Fruit fly (Drosophila melanogaster) whole organism, embryonic: ENCODE results near the gene jim.

Source experiments
- Ada2b ChIP-seq: fragments of 200-800 bp; sonication (Bioruptor generic); IDR thresholded peaks from 2 replicates; pipeline ENCODE4 v1.3.6; 2022; ENCODE audit warnings: missing biosample characterization, missing genetic modification characterization
- Adf1 ChIP-seq: fragments of 200-800 bp; sonication (Bioruptor generic); IDR thresholded peaks from 2 replicates; pipeline ENCODE4 v1.3.6; 2022; ENCODE audit warnings: missing biosample characterization, missing genetic modification characterization
- Bdp1 ChIP-seq: fragments of 200-800 bp; sonication (Bioruptor generic); optimal IDR thresholded peaks from 3 replicates; lab custom pipeline; 2016; ENCODE audit warnings: missing biosample characterization, missing genetic modification characterization
- CG10209 ChIP-seq: fragments of 200-800 bp; sonication (Bioruptor generic); optimal IDR thresholded peaks from 3 replicates; lab custom pipeline; 2017; ENCODE audit warnings: missing biosample characterization, mild to moderate bottlenecking, missing genetic modification characterization, missing genetic modification reagents
- CG10267 ChIP-seq: fragments of 200-800 bp; sonication (Bioruptor generic); optimal IDR thresholded peaks from 2 replicates; lab custom pipeline; 2018; ENCODE audit warnings: missing biosample characterization, mild to moderate bottlenecking, missing genetic modification characterization, moderate library complexity
- CG10366 ChIP-seq: fragments of 200-800 bp; sonication (Bioruptor generic); IDR thresholded peaks from 2 replicates; pipeline ENCODE4 v1.3.6; 2022; ENCODE audit warnings: missing biosample characterization, missing genetic modification characterization
- CG11093 ChIP-seq: fragments of 200-800 bp; sonication (Bioruptor generic); IDR thresholded peaks from 3 replicates; pipeline ENCODE4 v1.3.6; 2022; ENCODE audit warnings: missing biosample characterization, missing genetic modification characterization
- CG12299 ChIP-seq: fragments of 200-800 bp; sonication (Bioruptor generic); optimal IDR thresholded peaks from 2 replicates; lab custom pipeline; 2018; ENCODE audit warnings: missing biosample characterization, mild to moderate bottlenecking, missing genetic modification characterization
- CG14050 ChIP-seq: fragments of 200-800 bp; sonication (Bioruptor generic); IDR thresholded peaks from 3 replicates; pipeline ENCODE4 v1.3.6; 2022; ENCODE audit warnings: missing biosample characterization, missing genetic modification characterization
- CG1647 ChIP-seq: fragments of 200-800 bp; sonication (Bioruptor generic); optimal IDR thresholded peaks from 3 replicates; lab custom pipeline; 2016; ENCODE audit warnings: missing biosample characterization, missing genetic modification characterization
- CG16779 ChIP-seq: fragments of 200-800 bp; sonication (Bioruptor generic); IDR thresholded peaks from 2 replicates; pipeline ENCODE4 v1.3.6; 2022; ENCODE audit warnings: missing biosample characterization, missing genetic modification characterization
- CG16815 ChIP-seq: fragments of 200-800 bp; sonication (Bioruptor generic); optimal IDR thresholded peaks from 3 replicates; lab custom pipeline; 2017; ENCODE audit warnings: missing biosample characterization, mild to moderate bottlenecking, missing genetic modification characterization
- CG17186 ChIP-seq: fragments of 200-800 bp; sonication (Bioruptor generic); optimal IDR thresholded peaks from 3 replicates; lab custom pipeline; 2017; ENCODE audit warnings: missing biosample characterization, missing genetic modification reagents, missing genetic modification characterization
- CG1792 ChIP-seq: fragments of 200-800 bp; sonication (Bioruptor generic); optimal IDR thresholded peaks from 2 replicates; lab custom pipeline; 2016; ENCODE audit warnings: missing biosample characterization, missing genetic modification characterization
- CG2202 ChIP-seq: fragments of 200-800 bp; sonication (Bioruptor generic); optimal IDR thresholded peaks from 2 replicates; lab custom pipeline; 2018; ENCODE audit warnings: missing biosample characterization, mild to moderate bottlenecking, missing genetic modification characterization
- CG31388 ChIP-seq: fragments of 200-800 bp; sonication (Bioruptor generic); optimal IDR thresholded peaks from 2 replicates; lab custom pipeline; 2016; ENCODE audit warnings: missing biosample characterization, missing genetic modification characterization
- CG4328 ChIP-seq: fragments of 200-800 bp; sonication (Bioruptor generic); optimal IDR thresholded peaks from 3 replicates; lab custom pipeline; 2017; ENCODE audit warnings: missing biosample characterization, missing genetic modification reagents, missing genetic modification characterization
- CG6175 ChIP-seq: fragments of 200-800 bp; sonication (Bioruptor generic); IDR thresholded peaks from 3 replicates; pipeline ENCODE4 v1.3.6; 2022; ENCODE audit warnings: missing biosample characterization, missing genetic modification characterization
- CG7786 ChIP-seq: fragments of 200-800 bp; sonication (Bioruptor generic); optimal IDR thresholded peaks from 2 replicates; lab custom pipeline; 2016; ENCODE audit warnings: missing biosample characterization, missing genetic modification characterization
- CG7963 ChIP-seq: fragments of 200-800 bp; sonication (Bioruptor generic); IDR thresholded peaks from 3 replicates; pipeline ENCODE4 v1.3.6; 2022; ENCODE audit warnings: missing biosample characterization, missing genetic modification characterization; ENCODE audit not compliant: partially characterized antibody
- CG9437 ChIP-seq: fragments of 200-800 bp; sonication (Bioruptor generic); optimal IDR thresholded peaks from 2 replicates; lab custom pipeline; 2018; ENCODE audit warnings: missing biosample characterization, mild to moderate bottlenecking, missing genetic modification characterization
- E2f2 ChIP-seq: fragments of 200-800 bp; sonication (Bioruptor generic); IDR thresholded peaks from 2 replicates; pipeline ENCODE4 v1.3.6; 2022; ENCODE audit warnings: missing biosample characterization, missing genetic modification characterization
- Eip74EF ChIP-seq, 2 experiments: fragments of 200-800 bp in 1 of 2; fragments of >200 bp in 1 of 2; sonication (Bioruptor generic) in 1 of 2; optimal IDR thresholded peaks; 2 replicates each; lab custom pipeline; 2017 to 2019; ENCODE audit warnings: missing biosample characterization in 2 of 2, missing genetic modification characterization in 2 of 2, mild to moderate bottlenecking in 1 of 2, moderate library complexity in 1 of 2
- Elba2 ChIP-seq: fragments of 200-800 bp; sonication (Bioruptor generic); optimal IDR thresholded peaks from 3 replicates; lab custom pipeline; 2016; ENCODE audit warnings: missing biosample characterization, missing genetic modification characterization
- H15 ChIP-seq: fragments of 200-800 bp; sonication (Bioruptor generic); IDR thresholded peaks from 3 replicates; pipeline ENCODE4 v1.3.6; 2022; ENCODE audit warnings: missing biosample characterization, missing genetic modification characterization
- Hmr ChIP-seq: fragments of 200-800 bp; sonication (Bioruptor generic); optimal IDR thresholded peaks from 3 replicates; lab custom pipeline; 2017; ENCODE audit warnings: mild to moderate bottlenecking, missing biosample characterization, missing genetic modification reagents, missing genetic modification characterization
- MBD-R2 ChIP-seq: fragments of 200-800 bp; sonication (Bioruptor generic); IDR thresholded peaks from 2 replicates; pipeline ENCODE4 v1.3.6; 2022; ENCODE audit warnings: missing biosample characterization, missing genetic modification characterization
- MTF-1 ChIP-seq: fragments of 200-800 bp; sonication (Bioruptor generic); optimal IDR thresholded peaks from 2 replicates; lab custom pipeline; 2018; ENCODE audit warnings: missing biosample characterization, mild to moderate bottlenecking, missing genetic modification characterization, borderline replicate concordance
- Mad ChIP-seq: fragments of 200-800 bp; sonication (Bioruptor generic); optimal IDR thresholded peaks from 2 replicates; lab custom pipeline; 2016; ENCODE audit warnings: missing biosample characterization, missing genetic modification characterization
- Med ChIP-seq: fragments of 200-800 bp; sonication (Bioruptor generic); peaks from one replicate; lab custom pipeline; 2016; ENCODE audit warnings: missing biosample characterization, missing genetic modification characterization, mild to moderate bottlenecking, inconsistent platforms, moderate library complexity
- Sox100B ChIP-seq: fragments of 200-800 bp; sonication (Bioruptor generic); optimal IDR thresholded peaks from 3 replicates; lab custom pipeline; 2018; ENCODE audit warnings: missing biosample characterization, mild to moderate bottlenecking, missing genetic modification characterization
- Stat92E ChIP-seq, 3 experiments: fragments of >200 bp in 2 of 3; fragments of 200-800 bp in 1 of 3; sonication (Bioruptor generic) in 1 of 3; optimal IDR thresholded peaks; 2 replicates each; lab custom pipeline; 2017 to 2019; ENCODE audit warnings: missing biosample characterization in 3 of 3, missing genetic modification characterization in 3 of 3, mild to moderate bottlenecking in 1 of 3, moderate library complexity in 1 of 3
- Trl ChIP-seq, 3 experiments: fragments of >200 bp in 2 of 3; fragments of 200-800 bp in 1 of 3; sonication (Bioruptor generic) in 1 of 3; optimal IDR thresholded peaks; 2 replicates in 1 of 3; 3 replicates in 2 of 3; lab custom pipeline; 2016 to 2017; ENCODE audit warnings: missing biosample characterization in 1 of 3, missing genetic modification characterization in 1 of 3
- aop ChIP-seq: fragments of 200-800 bp; sonication (Bioruptor generic); IDR thresholded peaks from 2 replicates; pipeline ENCODE4 v1.3.6; 2022; ENCODE audit warnings: missing biosample characterization, missing genetic modification characterization
- bcd ChIP-seq: fragments of 200-800 bp; sonication (Bioruptor generic); optimal IDR thresholded peaks from 2 replicates; lab custom pipeline; 2017; ENCODE audit warnings: missing biosample characterization, mild to moderate bottlenecking, missing genetic modification characterization
- caup ChIP-seq: fragments of 200-800 bp; sonication (Bioruptor generic); optimal IDR thresholded peaks from 3 replicates; lab custom pipeline; 2017; ENCODE audit warnings: missing biosample characterization, mild to moderate bottlenecking, missing genetic modification characterization, moderate library complexity; ENCODE audit not compliant: severe bottlenecking
- cg ChIP-seq: fragments of 200-800 bp; sonication (Bioruptor generic); optimal IDR thresholded peaks from 3 replicates; lab custom pipeline; 2019; ENCODE audit warnings: missing biosample characterization, mild to moderate bottlenecking, missing genetic modification characterization, moderate library complexity
- exex ChIP-seq: fragments of 200-800 bp; sonication (Bioruptor generic); optimal IDR thresholded peaks from 4 replicates; lab custom pipeline; 2018; ENCODE audit warnings: missing biosample characterization, mild to moderate bottlenecking, missing genetic modification characterization, moderate library complexity
- eyg ChIP-seq: fragments of 200-800 bp; sonication (Bioruptor generic); optimal IDR thresholded peaks from 3 replicates; lab custom pipeline; 2016; ENCODE audit warnings: missing biosample characterization, missing genetic modification characterization
- gsb-n ChIP-seq: fragments of 200-800 bp; sonication (Bioruptor generic); optimal IDR thresholded peaks from 3 replicates; lab custom pipeline; 2018; ENCODE audit warnings: missing biosample characterization, mild to moderate bottlenecking, missing genetic modification characterization
- her ChIP-seq: fragments of 200-800 bp; sonication (Bioruptor generic); optimal IDR thresholded peaks from 2 replicates; lab custom pipeline; 2016; ENCODE audit warnings: missing biosample characterization, missing genetic modification characterization
- jing ChIP-seq: fragments of 200-800 bp; sonication (Bioruptor generic); optimal IDR thresholded peaks from 2 replicates; lab custom pipeline; 2018; ENCODE audit warnings: missing biosample characterization, mild to moderate bottlenecking, missing genetic modification characterization
- ken ChIP-seq: fragments of 200-800 bp; sonication (Bioruptor generic); IDR thresholded peaks from 3 replicates; pipeline ENCODE4 v1.3.6; 2022; ENCODE audit warnings: missing biosample characterization, missing genetic modification characterization
- nau ChIP-seq: fragments of 200-800 bp; sonication (Bioruptor generic); optimal IDR thresholded peaks from 3 replicates; lab custom pipeline; 2017; ENCODE audit warnings: missing biosample characterization, mild to moderate bottlenecking, missing genetic modification characterization, missing genetic modification reagents
- pnt ChIP-seq: fragments of 200-800 bp; sonication (Bioruptor generic); optimal IDR thresholded peaks from 3 replicates; lab custom pipeline; 2016; ENCODE audit warnings: missing biosample characterization, missing genetic modification characterization
- psq ChIP-seq: fragments of 200-800 bp; sonication (Bioruptor generic); optimal IDR thresholded peaks from 2 replicates; lab custom pipeline; 2017; ENCODE audit warnings: missing biosample characterization, missing genetic modification characterization
- sc ChIP-seq, 3 experiments: fragments of >200 bp in 2 of 3; fragments of 200-800 bp in 1 of 3; sonication (Bioruptor generic) in 1 of 3; optimal IDR thresholded peaks; 2 replicates in 2 of 3; 3 replicates in 1 of 3; lab custom pipeline; 2017; ENCODE audit warnings: mild to moderate bottlenecking in 1 of 3, missing biosample characterization in 1 of 3, missing genetic modification characterization in 1 of 3, missing genetic modification reagents in 1 of 3
- ssp ChIP-seq: fragments of 200-800 bp; sonication (Bioruptor generic); IDR thresholded peaks from 2 replicates; pipeline ENCODE4 v1.3.6; 2022; ENCODE audit warnings: missing biosample characterization, missing genetic modification characterization

jim gene

DNA sequence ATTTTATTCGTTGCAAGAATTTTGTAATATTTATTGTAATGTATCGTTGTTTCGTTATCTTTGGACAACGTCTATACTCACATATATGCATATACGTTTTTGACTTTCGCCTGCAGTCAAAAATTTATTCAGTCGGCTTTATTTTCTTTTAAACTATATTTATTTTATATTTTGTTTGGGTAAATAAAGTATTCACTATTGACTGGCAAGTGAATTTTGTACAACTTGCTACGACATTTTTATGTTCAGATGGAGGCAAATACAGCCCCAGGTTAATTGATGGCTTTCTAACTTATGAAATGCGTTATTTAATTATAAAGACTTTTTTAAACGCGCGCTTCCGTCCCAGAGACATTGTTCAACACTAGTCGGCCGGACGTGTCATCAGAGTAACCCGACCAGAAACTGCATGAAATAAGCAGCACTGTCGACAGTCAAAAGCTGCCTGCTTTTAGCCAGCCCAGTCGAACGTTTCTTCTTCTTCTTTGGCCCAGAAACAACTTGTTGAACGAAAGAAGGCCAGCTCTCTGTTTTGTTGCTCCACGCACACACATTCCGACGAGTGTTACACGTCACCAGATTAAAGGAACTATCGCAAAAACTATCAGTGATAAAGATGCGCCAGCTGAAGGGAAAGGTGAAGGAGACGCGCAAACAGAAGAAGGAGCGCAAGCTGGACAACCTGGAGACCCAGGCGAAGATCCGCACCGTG is 28.5 kb upstream of the jim start, which contains the start of gene CG33169 (continued):
- TF ChIP-seq E2f2 (GFP tag; lab: Robert Waterston, UW) = peak; percentile 100
- peak; percentile 85 for TF ChIP-seq CG1647 (GFP tag; lab: Kevin White, UChicago)
- peak; percentile 88 for TF ChIP-seq H15
- peak; percentile 88 for TF ChIP-seq bcd (GFP tag; lab: Kevin White, UChicago)
- TF ChIP-seq CG12299 (tag; lab: Kevin White, UChicago) = peak; percentile 63
- TF ChIP-seq pnt = peak; percentile 81
- TF ChIP-seq Elba2 = peak; percentile 51
- peak; percentile 85 for TF ChIP-seq CG1792 (GFP tag; lab: Kevin White, UChicago)
- peak; percentile 73; the same call in 2 of the 3 replicates for TF ChIP-seq CG11093 (GFP tag; lab: Robert Waterston, UW)
- peak; percentile 41 for TF ChIP-seq Sox100B (GFP tag; lab: Kevin White, UChicago)
- peak; percentile 23 for TF ChIP-seq CG2202 (tag; lab: Kevin White, UChicago)
- no peak for TF ChIP-seq Eip74EF (GFP tag; optimal IDR thresholded peaks at IDR 0.05; lab: Kevin White, UChicago)
- TF ChIP-seq psq (GFP tag; lab: Kevin White, UChicago) = peak; percentile 77
- TF ChIP-seq gsb-n (tag; lab: Kevin White, UChicago) = peak; percentile 43
- TF ChIP-seq CG9437 (GFP tag; lab: Kevin White, UChicago) = peak; percentile 12
- peak; percentile 28 for TF ChIP-seq cg (GFP tag; lab: Kevin White, UChicago)
- TF ChIP-seq CG16779 (GFP tag; lab: Robert Waterston, UW) = peak; percentile 94
- TF ChIP-seq Ada2b (GFP tag; lab: Robert Waterston, UW) = peak; percentile 74
- no peak for TF ChIP-seq exex (tag; lab: Kevin White, UChicago)
- TF ChIP-seq CG10267 = peak; percentile 99
- peak; percentile 98 for TF ChIP-seq MBD-R2 (GFP tag; lab: Robert Waterston, UW)
- peak; percentile 77 for TF ChIP-seq CG16815
- TF ChIP-seq Trl (optimal IDR thresholded peaks at IDR 0.05; lab: Kevin White, UChicago) = no peak
- peak; percentile 93 for TF ChIP-seq Trl (GFP tag; optimal IDR thresholded peaks at IDR 0.05; lab: Kevin White, UChicago)
- TF ChIP-seq jing (GFP tag; lab: Kevin White, UChicago) = peak; percentile 45
- TF ChIP-seq Hmr (GFP tag; lab: Kevin White, UChicago) = peak; percentile 92
- TF ChIP-seq eyg (GFP tag; lab: Kevin White, UChicago) = peak; percentile 81
- peak; percentile 74 for TF ChIP-seq Adf1
- peak; percentile 89 for TF ChIP-seq Mad (GFP tag; lab: Kevin White, UChicago)
- peak; percentile 87 for TF ChIP-seq CG10209
- peak; percentile 60 for TF ChIP-seq CG14050 (GFP tag; lab: Robert Waterston, UW)
- TF ChIP-seq CG17186 (GFP tag; lab: Kevin White, UChicago) = peak; percentile 90
- TF ChIP-seq CG6175 (GFP tag; lab: Robert Waterston, UW) = peak; percentile 92
- TF ChIP-seq CG7786 (GFP tag; lab: Kevin White, UChicago) = peak; percentile 90
- peak; percentile 76 for TF ChIP-seq ssp (GFP tag; lab: Robert Waterston, UW)
- peak; percentile 91 for TF ChIP-seq ken (GFP tag; lab: Robert Waterston, UW)
- peak; percentile 52 for TF ChIP-seq CG31388 (GFP tag; lab: Kevin White, UChicago)
- peak; percentile 85 for TF ChIP-seq Bdp1 (GFP tag; lab: Kevin White, UChicago)
- TF ChIP-seq caup (GFP tag; lab: Kevin White, UChicago) = peak; percentile 91
- peak; percentile 99 for TF ChIP-seq Med
- peak; percentile 82 for TF ChIP-seq CG10366
- no peak for TF ChIP-seq sc (optimal IDR thresholded peaks at IDR 0.05; lab: Kevin White, UChicago)
- TF ChIP-seq sc (GFP tag; optimal IDR thresholded peaks at IDR 0.05; lab: Kevin White, UChicago) = peak; percentile 1
- peak; percentile 35; the same call in 1 of the 2 replicates for TF ChIP-seq aop (GFP tag; lab: Robert Waterston, UW)
- no peak for TF ChIP-seq nau (GFP tag; lab: Kevin White, UChicago)
- peak; percentile 82 for TF ChIP-seq CG4328 (GFP tag; lab: Kevin White, UChicago)
- 0 out of 3 replicates have a peak, but pooled peaks have one; percentile 24 for TF ChIP-seq CG7963
- peak; percentile 76 for TF ChIP-seq MTF-1 (GFP tag; lab: Kevin White, UChicago)
- peak; percentile 86 for TF ChIP-seq her
- TF ChIP-seq Stat92E (GFP tag; optimal IDR thresholded peaks at IDR 0.05; lab: Kevin White, UChicago) = no peak
